Worm (Caenorhabditis elegans) whole organism, mixed stage, embryonic: ENCODE measurements around the gene lbp-7.

Source experiments
- ces-1 ChIP-seq: fragments of 150-350 bp; optimal IDR thresholded peaks from 2 replicates; lab custom pipeline; 2014; ENCODE audit warnings: missing biosample characterization, missing genetic modification reagents, missing genetic modification characterization
- mep-1 ChIP-seq: fragments of 150-350 bp; optimal IDR thresholded peaks from 2 replicates; lab custom pipeline; 2017; ENCODE audit warnings: missing biosample characterization, missing genetic modification reagents, missing genetic modification characterization, inconsistent platforms
- sptf-1 ChIP-seq: sonication (generic microtip); optimal IDR thresholded peaks from 2 replicates; lab custom pipeline; 2017; ENCODE audit warnings: mild to moderate bottlenecking, missing genetic modification characterization, moderate library complexity, missing compliant biosample characterization
- unc-39 ChIP-seq: fragments of 150-350 bp; optimal IDR thresholded peaks from 2 replicates; lab custom pipeline; 2014; ENCODE audit warnings: missing biosample characterization, missing genetic modification characterization
- ztf-11 ChIP-seq: fragments of 150-350 bp; optimal IDR thresholded peaks from 2 replicates; lab custom pipeline; 2014; ENCODE audit warnings: missing biosample characterization, missing genetic modification characterization

ce11 chrV:13878226-13878625 lies 1.1 kb upstream of the lbp-7 start:
- TF ChIP-seq mep-1 (tag; lab: Kevin White, UChicago), result no peak
- no peak for TF ChIP-seq unc-39 (tag; lab: Kevin White, UChicago)
- no peak for TF ChIP-seq sptf-1
- TF ChIP-seq ztf-11, result no peak
- TF ChIP-seq ces-1, result no peak
